Fruit fly (Drosophila melanogaster) Kc167 (cell line): ENCODE measurements around the gene mura.

Source experiments
- Sin3A ChIP-seq: fragments of >200 bp; optimal IDR thresholded peaks from 2 replicates; lab custom pipeline; 2018; ENCODE audit warnings: missing external identifiers
- psq ChIP-seq: fragments of >200 bp; optimal IDR thresholded peaks from 2 replicates; lab custom pipeline; 2017; ENCODE audit warnings: missing external identifiers

dm6 chr3R:9577382-9578137, 26.0 kb upstream of the mura start, which contains the start of the genes Kap-alpha3 and Son:
- TF ChIP-seq Sin3A: no peak
- TF ChIP-seq psq (lab: Kevin White, UChicago): no peak
